Fruit fly (Drosophila melanogaster) whole organism, pupa: ENCODE results near the gene Idua.

Source experiments
- CG10348 ChIP-seq: fragments of 200-800 bp; sonication (Bioruptor generic); IDR thresholded peaks from 2 replicates; pipeline ENCODE4 v1.3.6; 2022; ENCODE audit warnings: missing biosample characterization, missing genetic modification characterization
- CG12605 ChIP-seq: fragments of 200-800 bp; sonication (Bioruptor generic); IDR thresholded peaks from 2 replicates; pipeline ENCODE4 v1.3.6; 2022; ENCODE audit warnings: missing biosample characterization, missing genetic modification characterization
- CG13204 ChIP-seq: fragments of 200-800 bp; sonication (Bioruptor generic); optimal IDR thresholded peaks from 2 replicates; lab custom pipeline; 2018; ENCODE audit warnings: missing biosample characterization, mild to moderate bottlenecking, missing genetic modification characterization, moderate library complexity
- CG14655 ChIP-seq: fragments of 200-800 bp; sonication (Bioruptor generic); optimal IDR thresholded peaks from 3 replicates; lab custom pipeline; 2017; ENCODE audit warnings: mild to moderate bottlenecking, missing biosample characterization, missing genetic modification reagents, missing genetic modification characterization
- CG15710 ChIP-seq: fragments of 200-800 bp; sonication (Bioruptor generic); optimal IDR thresholded peaks from 2 replicates; lab custom pipeline; 2018; ENCODE audit warnings: missing biosample characterization, mild to moderate bottlenecking, missing genetic modification characterization, moderate library complexity
- CG17806 ChIP-seq: fragments of 200-800 bp; sonication (Bioruptor generic); optimal IDR thresholded peaks from 2 replicates; lab custom pipeline; 2018; ENCODE audit warnings: missing biosample characterization, mild to moderate bottlenecking, missing genetic modification characterization, moderate library complexity
- CG32121 ChIP-seq: fragments of 200-800 bp; sonication (Bioruptor generic); IDR thresholded peaks from 2 replicates; pipeline ENCODE4 v1.3.6; 2022; ENCODE audit warnings: missing biosample characterization, missing genetic modification characterization
- CG34367 ChIP-seq: fragments of 200-800 bp; sonication (Bioruptor generic); optimal IDR thresholded peaks from 2 replicates; lab custom pipeline; 2018; ENCODE audit warnings: missing biosample characterization, mild to moderate bottlenecking, missing genetic modification characterization
- CG4496 ChIP-seq: fragments of 200-800 bp; sonication (Bioruptor generic); IDR thresholded peaks from 3 replicates; pipeline ENCODE4 v1.3.6; 2022; ENCODE audit warnings: missing biosample characterization, missing genetic modification characterization
- CG8159 ChIP-seq: fragments of 200-800 bp; sonication (Bioruptor generic); optimal IDR thresholded peaks from 3 replicates; lab custom pipeline; 2018; ENCODE audit warnings: missing biosample characterization, mild to moderate bottlenecking, missing genetic modification characterization, moderate library complexity
- CG8301 ChIP-seq: fragments of 200-800 bp; sonication (Bioruptor generic); optimal IDR thresholded peaks from 2 replicates; lab custom pipeline; 2018; ENCODE audit warnings: missing biosample characterization, mild to moderate bottlenecking, missing genetic modification characterization
- CG9948 ChIP-seq: fragments of 200-800 bp; sonication (Bioruptor generic); optimal IDR thresholded peaks from 2 replicates; lab custom pipeline; 2018; ENCODE audit warnings: missing biosample characterization, mild to moderate bottlenecking, missing genetic modification characterization, moderate library complexity
- D1 ChIP-seq: fragments of 200-800 bp; sonication (Bioruptor generic); optimal IDR thresholded peaks from 2 replicates; lab custom pipeline; 2018; ENCODE audit warnings: missing biosample characterization, mild to moderate bottlenecking, missing genetic modification characterization, moderate library complexity
- EcR ChIP-seq: fragments of 200-800 bp; sonication (Bioruptor generic); optimal IDR thresholded peaks from 3 replicates; lab custom pipeline; 2019; ENCODE audit warnings: missing biosample characterization, missing genetic modification characterization, mild to moderate bottlenecking, moderate library complexity, missing genetic modification reagents
- Ets98B ChIP-seq: fragments of 200-800 bp; sonication (Bioruptor generic); IDR thresholded peaks from 2 replicates; pipeline ENCODE4 v1.3.6; 2022; ENCODE audit warnings: missing biosample characterization, missing genetic modification characterization
- Pif1A ChIP-seq: fragments of 200-800 bp; sonication (Bioruptor generic); optimal IDR thresholded peaks from 3 replicates; lab custom pipeline; 2016; ENCODE audit warnings: missing biosample characterization, missing genetic modification characterization
- Pif1B ChIP-seq: fragments of 200-800 bp; sonication (Bioruptor generic); optimal IDR thresholded peaks from 3 replicates; lab custom pipeline; 2016; ENCODE audit warnings: missing biosample characterization, missing genetic modification characterization
- Snoo ChIP-seq: fragments of 200-800 bp; sonication (Bioruptor generic); optimal IDR thresholded peaks from 3 replicates; lab custom pipeline; 2017; ENCODE audit warnings: missing biosample characterization, mild to moderate bottlenecking, missing genetic modification characterization, inconsistent platforms
- fd96Ca ChIP-seq: fragments of 200-800 bp; sonication (Bioruptor generic); IDR thresholded peaks from 3 replicates; pipeline ENCODE4 v1.3.6; 2022; ENCODE audit warnings: missing biosample characterization, missing genetic modification characterization
- gl ChIP-seq: fragments of 200-800 bp; sonication (Bioruptor generic); optimal IDR thresholded peaks from 2 replicates; lab custom pipeline; 2018; ENCODE audit warnings: missing biosample characterization, mild to moderate bottlenecking, missing genetic modification characterization
- rn ChIP-seq: fragments of 200-800 bp; sonication (Bioruptor generic); IDR thresholded peaks from 2 replicates; pipeline ENCODE4 v1.3.6; 2022; ENCODE audit warnings: missing biosample characterization, missing genetic modification characterization

Gene Idua

dm6 chr2L:11106562-11106962 lies 6.3 kb downstream of the Idua start, which contains the start of gene Reps:
Gene Reps (minus strand): TSS chr2L:11106645.
- TF ChIP-seq fd96Ca (peak; percentile 99), CG32121 (GFP tag; lab: Robert Waterston, UW) (peak; percentile 98), gl (tag; lab: Kevin White, UChicago) (peak; percentile 92), Snoo (tag; lab: Kevin White, UChicago) (peak; percentile 98), Ets98B (GFP tag; lab: Robert Waterston, UW) (peak; percentile 98), CG15710 (peak; percentile 98), CG17806 (tag; lab: Kevin White, UChicago) (peak; percentile 98), CG8301 (tag; lab: Kevin White, UChicago) (peak; percentile 97), CG10348 (peak; percentile 96), CG9948 (tag; lab: Kevin White, UChicago) (peak; percentile 98), CG13204 (no peak), Pif1B (GFP tag; lab: Kevin White, UChicago) (peak; percentile 96), EcR (GFP tag; lab: Kevin White, UChicago) (peak; percentile 51), CG8159 (tag; lab: Kevin White, UChicago) (peak; percentile 98), CG14655 (GFP tag; lab: Kevin White, UChicago) (peak; percentile 98), Pif1A (GFP tag; lab: Kevin White, UChicago) (peak; percentile 97), D1 (tag; lab: Kevin White, UChicago) (no peak), CG12605 (GFP tag; lab: Robert Waterston, UW) (peak; percentile 96), CG4496 (peak; percentile 99), rn (GFP tag; lab: Robert Waterston, UW) (peak; percentile 98), CG34367 (tag; lab: Kevin White, UChicago) (peak; percentile 98)

- TF ChIP-seq Snoo (tag; lab: Kevin White, UChicago), result no peak
- TF ChIP-seq gl (tag; lab: Kevin White, UChicago), result no peak
- 0 out of 3 replicates have a peak, but pooled peaks have one; percentile 35 for TF ChIP-seq fd96Ca
Observed at dm6 chr2L:11105320-11105719, 7.5 kb downstream of the Idua start.

DNA sequence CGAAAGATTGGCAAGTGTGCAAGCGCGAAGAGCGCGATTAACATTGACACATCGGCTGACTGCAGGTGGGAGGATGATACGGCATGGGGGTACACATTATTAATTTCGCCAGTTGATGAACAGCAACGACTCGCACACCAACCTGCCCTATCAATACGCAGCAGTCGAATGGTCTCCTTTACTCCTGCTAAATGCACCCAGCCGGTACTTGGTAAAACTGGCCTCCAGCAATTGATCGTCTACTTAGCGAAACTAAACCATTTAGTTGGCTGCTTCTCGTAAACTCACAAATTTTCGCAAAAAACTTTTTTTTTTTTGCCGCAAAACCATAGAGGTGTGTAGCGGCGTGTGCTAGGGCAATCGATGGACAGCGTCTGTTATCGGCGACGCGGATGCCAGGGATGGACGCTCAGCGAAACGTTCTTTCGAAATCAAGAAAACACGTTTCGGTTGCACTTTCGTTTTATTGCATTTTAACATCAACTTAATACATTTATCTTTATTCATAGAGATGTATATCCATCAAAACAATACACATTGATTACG lies 12.3 kb downstream of the Idua start, which contains the start of gene Ge-1:
Gene Ge-1, minus strand, starts transcription at position 373 of the 546 bp plus-strand sequence.
- TF ChIP-seq CG12605 (GFP tag; lab: Robert Waterston, UW), result no peak
- TF ChIP-seq gl (tag; lab: Kevin White, UChicago), result peak; percentile 2

DNA sequence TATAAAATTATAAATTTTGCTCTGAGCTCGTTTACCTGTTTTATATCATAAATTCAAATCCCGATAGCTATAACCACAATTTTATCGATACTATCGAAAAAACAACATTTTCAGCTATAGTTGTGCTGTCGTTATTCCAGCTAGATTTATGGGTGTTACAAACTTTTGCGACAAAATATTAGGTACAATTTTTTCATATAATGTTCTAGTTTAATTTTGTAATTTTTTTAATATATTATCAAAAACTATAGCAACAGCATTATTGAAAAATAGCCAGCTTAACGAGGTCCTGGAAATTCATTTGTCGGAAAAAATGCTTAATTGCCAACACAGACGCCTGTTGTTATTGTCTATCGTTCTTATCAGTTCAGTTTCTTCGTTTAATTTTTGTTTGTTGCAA lies 21.8 kb downstream of the Idua start, which contains the start of gene Wdr59:
Gene Wdr59, plus strand, starts transcription at position 334 of the 400 bp plus-strand sequence.
- TF ChIP-seq gl (tag; lab: Kevin White, UChicago) (no peak), CG32121 (GFP tag; lab: Robert Waterston, UW) (peak; percentile 37; the same call in 1 of the 2 replicates), CG8301 (tag; lab: Kevin White, UChicago) (no peak), CG10348 (no peak), rn (GFP tag; lab: Robert Waterston, UW) (no peak), CG13204 (no peak), CG4496 (no peak), CG34367 (tag; lab: Kevin White, UChicago) (no peak), D1 (tag; lab: Kevin White, UChicago) (peak; percentile 87), CG8159 (tag; lab: Kevin White, UChicago) (no peak), EcR (GFP tag; lab: Kevin White, UChicago) (no peak), CG17806 (tag; lab: Kevin White, UChicago) (peak; percentile 39), CG14655 (GFP tag; lab: Kevin White, UChicago) (no peak), Ets98B (GFP tag; lab: Robert Waterston, UW) (no peak), CG15710 (peak; percentile 42), Pif1B (GFP tag; lab: Kevin White, UChicago) (no peak), Snoo (tag; lab: Kevin White, UChicago) (no peak), CG12605 (GFP tag; lab: Robert Waterston, UW) (no peak), CG9948 (tag; lab: Kevin White, UChicago) (no peak), Pif1A (GFP tag; lab: Kevin White, UChicago) (no peak), fd96Ca (no peak)

DNA sequence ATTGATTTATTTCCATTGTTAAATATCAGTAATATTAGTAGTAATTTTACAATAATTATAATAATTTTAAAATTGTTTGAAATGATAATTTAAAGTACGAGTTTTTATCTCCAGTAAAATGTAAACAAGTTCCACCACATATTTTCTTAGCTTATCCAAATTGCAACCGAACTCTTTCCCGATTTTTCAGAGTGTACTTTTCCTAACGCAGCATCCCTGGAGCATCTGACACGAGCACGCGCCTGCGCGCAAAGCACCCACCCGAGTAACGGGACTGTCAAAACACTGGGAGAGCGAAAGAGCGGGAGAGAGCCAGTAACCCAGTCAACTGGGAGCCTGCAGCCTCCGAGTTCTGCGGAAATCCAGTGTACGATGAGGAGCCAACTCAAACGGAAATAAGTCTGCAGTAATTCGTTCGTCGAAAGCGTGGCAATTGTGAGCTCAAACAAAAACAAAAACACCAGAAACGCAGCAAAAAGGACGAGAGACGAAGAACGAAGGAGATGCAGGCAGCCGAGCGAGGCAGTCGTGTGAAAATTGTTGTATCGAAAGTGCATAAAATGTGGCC lies 26.4 kb downstream of the Idua start, which contains the start of gene CG16854:
Gene CG16854, plus strand, starts transcription at position 365 of the 568 bp plus-strand sequence.
- no peak for TF ChIP-seq Ets98B (GFP tag; lab: Robert Waterston, UW)
- TF ChIP-seq gl (tag; lab: Kevin White, UChicago), result no peak
- no peak for TF ChIP-seq D1 (tag; lab: Kevin White, UChicago)
- TF ChIP-seq CG34367 (tag; lab: Kevin White, UChicago), result no peak
- TF ChIP-seq Pif1A (GFP tag; lab: Kevin White, UChicago), result no peak
- no peak for TF ChIP-seq CG8301 (tag; lab: Kevin White, UChicago)
- no peak for TF ChIP-seq CG14655 (GFP tag; lab: Kevin White, UChicago)
- no peak for TF ChIP-seq Snoo (tag; lab: Kevin White, UChicago)
- 0 out of 3 replicates have a peak, but pooled peaks have one; percentile 7 for TF ChIP-seq CG4496
- TF ChIP-seq CG17806 (tag; lab: Kevin White, UChicago), result no peak
- TF ChIP-seq CG10348, result no peak
- TF ChIP-seq EcR (GFP tag; lab: Kevin White, UChicago), result no peak
- TF ChIP-seq Pif1B (GFP tag; lab: Kevin White, UChicago), result no peak
- 0 out of 3 replicates have a peak, but pooled peaks have one; percentile 31 for TF ChIP-seq fd96Ca
- no peak for TF ChIP-seq CG8159 (tag; lab: Kevin White, UChicago)
- no peak for TF ChIP-seq CG13204
- TF ChIP-seq CG15710, result no peak
- no peak for TF ChIP-seq CG9948 (tag; lab: Kevin White, UChicago)
